Worm (Caenorhabditis elegans) whole organism, L4/young adult: Measurements from ENCODE around the gene clc-13.

Experiments
- W03F9.2 ChIP-seq: fragments of 150-350 bp; optimal IDR thresholded peaks from 2 replicates; lab custom pipeline; 2014; ENCODE audit warnings: missing biosample characterization, missing genetic modification characterization
- dao-5 ChIP-seq: sonication (generic microtip); optimal IDR thresholded peaks from 2 replicates; lab custom pipeline; 2016; ENCODE audit warnings: missing genotype, missing genetic modification characterization, moderate library complexity, missing compliant biosample characterization
- him-1 ChIP-seq: sonication (generic microtip); optimal IDR thresholded peaks from 2 replicates; lab custom pipeline; 2016; ENCODE audit warnings: missing genotype, missing genetic modification reagents, missing genetic modification characterization, missing compliant biosample characterization

DNA sequence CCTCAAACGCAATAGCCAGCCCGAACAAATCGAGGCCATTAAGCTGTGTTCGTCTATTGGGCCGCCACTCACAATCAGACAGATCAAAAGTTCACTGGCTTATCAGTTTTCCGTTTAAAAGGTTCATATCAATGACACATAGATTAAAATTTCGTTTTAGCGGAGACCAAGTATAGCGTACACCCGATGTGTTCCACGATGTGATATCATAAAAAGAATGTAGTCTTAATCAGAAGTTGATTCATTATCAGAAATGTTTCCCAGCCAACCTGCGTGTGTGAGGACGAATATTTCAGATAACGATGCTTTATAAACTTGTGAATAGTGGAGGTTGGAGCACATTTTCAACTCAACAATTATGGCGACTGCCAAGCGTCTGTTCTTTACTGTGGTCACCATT is at the start of gene clc-13:
- TF ChIP-seq him-1 (tag; lab: Kevin White, UChicago): no peak
- no peak for TF ChIP-seq dao-5 (tag; lab: Kevin White, UChicago)
- no peak for TF ChIP-seq W03F9.2 (tag; lab: Kevin White, UChicago)
